Fruit fly (Drosophila melanogaster) whole organism, embryonic: ENCODE results near the gene CG44261.

Source experiments
- CG17328 ChIP-seq: fragments of 200-800 bp; sonication (Bioruptor generic); IDR thresholded peaks from 2 replicates; pipeline ENCODE4 v1.3.6; 2022; ENCODE audit warnings: missing biosample characterization, missing genetic modification characterization
- CG3995 ChIP-seq: fragments of 200-800 bp; sonication (Bioruptor generic); optimal IDR thresholded peaks from 3 replicates; lab custom pipeline; 2016; ENCODE audit warnings: missing biosample characterization, missing genetic modification characterization
- Hr51 ChIP-seq, 2 experiments: fragments of 200-800 bp; sonication (Bioruptor generic); optimal IDR thresholded peaks; 2 replicates in 1 of 2; 3 replicates in 1 of 2; lab custom pipeline; 2016 to 2018; ENCODE audit warnings: missing biosample characterization in 2 of 2, missing genetic modification characterization in 2 of 2, mild to moderate bottlenecking in 1 of 2, moderate library complexity in 1 of 2
- Pdp1 ChIP-seq, 2 experiments: fragments of 200-800 bp; sonication (Bioruptor generic); optimal IDR thresholded peaks; 3 replicates each; lab custom pipeline; 2016; ENCODE audit warnings: missing biosample characterization in 2 of 2, missing genetic modification characterization in 2 of 2, mild to moderate bottlenecking in 1 of 2, moderate library complexity in 1 of 2
- Vsx1 ChIP-seq: fragments of 200-800 bp; sonication (Bioruptor generic); optimal IDR thresholded peaks from 2 replicates; lab custom pipeline; 2017; ENCODE audit warnings: missing biosample characterization, mild to moderate bottlenecking, missing genetic modification characterization, missing genetic modification reagents
- hb ChIP-seq: fragments of 200-800 bp; sonication (Bioruptor generic); IDR thresholded peaks from 3 replicates; pipeline ENCODE4 v1.3.6; 2022; ENCODE audit warnings: missing biosample characterization, missing genetic modification characterization; ENCODE audit not compliant: partially characterized antibody
- jing ChIP-seq: fragments of 200-800 bp; sonication (Bioruptor generic); optimal IDR thresholded peaks from 2 replicates; lab custom pipeline; 2018; ENCODE audit warnings: missing biosample characterization, mild to moderate bottlenecking, missing genetic modification characterization
- sd ChIP-seq: fragments of 200-800 bp; sonication (Bioruptor generic); optimal IDR thresholded peaks from 3 replicates; lab custom pipeline; 2018; ENCODE audit warnings: missing biosample characterization, mild to moderate bottlenecking, missing genetic modification characterization, moderate library complexity
- sima ChIP-seq: fragments of 200-800 bp; sonication (Bioruptor generic); optimal IDR thresholded peaks from 2 replicates; lab custom pipeline; 2016; ENCODE audit warnings: missing biosample characterization, missing genetic modification characterization
- sug ChIP-seq: fragments of 200-800 bp; optimal IDR thresholded peaks from 2 replicates; lab custom pipeline; 2019; ENCODE audit warnings: missing biosample characterization, mild to moderate bottlenecking, missing genetic modification characterization, moderate library complexity
- zfh1 ChIP-seq: fragments of 200-800 bp; sonication (Bioruptor generic); IDR thresholded peaks from 3 replicates; pipeline ENCODE4 v1.3.6; 2022; ENCODE audit warnings: missing biosample characterization, missing genetic modification characterization

- no peak for TF ChIP-seq hb (GFP tag; lab: Robert Waterston, UW)
- TF ChIP-seq sima (GFP tag; lab: Kevin White, UChicago) = no peak
- no peak for TF ChIP-seq jing (GFP tag; lab: Kevin White, UChicago)
- TF ChIP-seq sug (tag; lab: Kevin White, UChicago) = no peak
- no peak for TF ChIP-seq CG3995
- TF ChIP-seq sd (tag; lab: Kevin White, UChicago) = no peak
- no peak for TF ChIP-seq CG17328
- TF ChIP-seq zfh1 (GFP tag; lab: Robert Waterston, UW) = no peak
- no peak for TF ChIP-seq Vsx1 (GFP tag; lab: Kevin White, UChicago)
- no peak for TF ChIP-seq Pdp1 (GFP tag; optimal IDR thresholded peaks at IDR 0.05; lab: Kevin White, UChicago)
- TF ChIP-seq Hr51 (GFP tag; optimal IDR thresholded peaks at IDR 0.05; lab: Kevin White, UChicago) = no peak
Observed at dm6 chr3R:9410182-9410581, 2.2 kb upstream of the CG44261 start, which contains the start of gene betaTub85D.
